Worm (Caenorhabditis elegans) whole organism, L2 larva: Measurements from ENCODE around the gene Y62H9A.13.

Experiments
- F13H6.1 ChIP-seq: sonication (generic microtip); optimal IDR thresholded peaks from 2 replicates; lab custom pipeline; 2016; ENCODE audit warnings: missing genetic modification characterization, missing compliant biosample characterization
- R02D3.7 ChIP-seq: fragments of 150-350 bp; optimal IDR thresholded peaks from 2 replicates; lab custom pipeline; 2014; ENCODE audit warnings: missing biosample characterization, missing genetic modification characterization
- ZK546.5 ChIP-seq: sonication (generic microtip); optimal IDR thresholded peaks from 2 replicates; lab custom pipeline; 2017; ENCODE audit warnings: missing biosample characterization, missing genetic modification characterization
- elt-3 ChIP-seq: sonication (generic microtip); optimal IDR thresholded peaks from 2 replicates; lab custom pipeline; 2017; ENCODE audit warnings: missing biosample characterization, missing genetic modification characterization
- nhr-237 ChIP-seq: fragments of 150-350 bp; optimal IDR thresholded peaks from 2 replicates; lab custom pipeline; 2014; ENCODE audit warnings: missing biosample characterization, missing genetic modification characterization
- unc-62 ChIP-seq: fragments of 150-350 bp; optimal IDR thresholded peaks from 2 replicates; lab custom pipeline; 2014; ENCODE audit warnings: missing biosample characterization, missing genetic modification reagents, missing genetic modification characterization

DNA sequence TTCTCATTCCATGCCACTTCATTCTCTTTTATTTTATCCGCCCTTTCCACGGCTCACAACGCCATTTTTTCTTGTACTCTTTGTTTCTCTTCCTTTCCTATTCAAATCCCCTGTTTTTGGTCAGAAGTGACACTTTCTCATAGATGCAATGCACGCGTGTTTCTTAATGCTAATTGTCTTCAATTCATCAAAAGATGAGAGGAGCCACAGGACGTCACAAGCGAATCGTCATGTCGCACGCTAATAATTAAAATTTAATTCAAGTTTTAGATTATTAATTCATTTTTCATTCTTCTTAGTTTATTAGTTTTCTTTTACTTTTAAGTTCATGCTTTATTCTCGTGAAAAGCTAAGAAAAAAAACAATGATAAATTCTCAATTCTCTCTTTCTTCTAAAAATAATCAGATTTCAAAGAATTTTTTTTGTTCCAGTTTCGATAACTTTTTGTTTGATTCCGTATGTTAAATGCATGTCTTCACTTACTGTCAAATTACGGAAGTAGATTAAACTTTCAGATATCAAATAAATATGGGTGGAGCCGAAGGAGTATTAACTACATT, 4.0 kb downstream of the Y62H9A.13 start, which contains the start of gene Y62H9A.14:
- TF ChIP-seq elt-3 (tag; lab: Kevin White, UChicago) (no peak), R02D3.7 (tag; lab: Kevin White, UChicago) (no peak), unc-62 (no peak), ZK546.5 (tag; lab: Kevin White, UChicago) (no peak), nhr-237 (tag; lab: Kevin White, UChicago) (no peak), F13H6.1 (no peak)
